Fruit fly (Drosophila melanogaster) whole organism, embryonic: Measurements from ENCODE around the gene CG6000.

Experiments used
- Abd-B ChIP-seq: fragments of 200-800 bp; sonication (Bioruptor generic); optimal IDR thresholded peaks from 2 replicates; lab custom pipeline; 2018; ENCODE audit warnings: missing biosample characterization, mild to moderate bottlenecking, missing genetic modification characterization, moderate library complexity
- Atf-2 ChIP-seq: fragments of 200-800 bp; sonication (Bioruptor generic); optimal IDR thresholded peaks from 2 replicates; lab custom pipeline; 2016; ENCODE audit warnings: missing biosample characterization, missing genetic modification characterization
- Bdp1 ChIP-seq: fragments of 200-800 bp; sonication (Bioruptor generic); optimal IDR thresholded peaks from 3 replicates; lab custom pipeline; 2016; ENCODE audit warnings: missing biosample characterization, missing genetic modification characterization
- Bteb2 ChIP-seq: fragments of 200-800 bp; sonication (Bioruptor generic); optimal IDR thresholded peaks from 2 replicates; lab custom pipeline; 2016; ENCODE audit warnings: missing biosample characterization, missing genetic modification characterization
- C15 ChIP-seq: fragments of 200-800 bp; sonication (Bioruptor generic); IDR thresholded peaks from 3 replicates; pipeline ENCODE4 v1.3.6; 2022; ENCODE audit warnings: missing biosample characterization, missing genetic modification characterization
- CG10321 ChIP-seq: fragments of 200-800 bp; sonication (Bioruptor generic); IDR thresholded peaks from 2 replicates; pipeline ENCODE4 v1.3.6; 2022; ENCODE audit warnings: missing biosample characterization, missing genetic modification characterization
- CG11093 ChIP-seq: fragments of 200-800 bp; sonication (Bioruptor generic); IDR thresholded peaks from 3 replicates; pipeline ENCODE4 v1.3.6; 2022; ENCODE audit warnings: missing biosample characterization, missing genetic modification characterization
- CG11695 ChIP-seq: fragments of 200-800 bp; sonication (Bioruptor generic); IDR thresholded peaks from 3 replicates; pipeline ENCODE4 v1.3.6; 2022; ENCODE audit warnings: missing biosample characterization, missing genetic modification characterization
- CG12071 ChIP-seq: fragments of 200-800 bp; sonication (Bioruptor generic); optimal IDR thresholded peaks from 3 replicates; lab custom pipeline; 2018; ENCODE audit warnings: missing biosample characterization, mild to moderate bottlenecking, missing genetic modification characterization
- CG1233 ChIP-seq: fragments of 200-800 bp; sonication (Bioruptor generic); optimal IDR thresholded peaks from 4 replicates; lab custom pipeline; 2018; ENCODE audit warnings: missing biosample characterization, mild to moderate bottlenecking, missing genetic modification characterization
- CG15696 ChIP-seq: fragments of 200-800 bp; sonication (Bioruptor generic); optimal IDR thresholded peaks from 2 replicates; lab custom pipeline; 2019; ENCODE audit warnings: missing biosample characterization, mild to moderate bottlenecking, missing genetic modification characterization, moderate library complexity
- CG1792 ChIP-seq: fragments of 200-800 bp; sonication (Bioruptor generic); optimal IDR thresholded peaks from 2 replicates; lab custom pipeline; 2016; ENCODE audit warnings: missing biosample characterization, missing genetic modification characterization
- CG18599 ChIP-seq: fragments of 200-800 bp; sonication (Bioruptor generic); optimal IDR thresholded peaks from 3 replicates; lab custom pipeline; 2017; ENCODE audit warnings: missing biosample characterization, missing genetic modification characterization, mild to moderate bottlenecking, moderate library complexity, missing genetic modification reagents
- CG34422 ChIP-seq: fragments of 200-800 bp; sonication (Bioruptor generic); IDR thresholded peaks from 3 replicates; pipeline ENCODE4 v1.3.6; 2022; ENCODE audit warnings: missing biosample characterization, missing genetic modification characterization
- CG3995 ChIP-seq: fragments of 200-800 bp; sonication (Bioruptor generic); optimal IDR thresholded peaks from 3 replicates; lab custom pipeline; 2016; ENCODE audit warnings: missing biosample characterization, missing genetic modification characterization
- CG4328 ChIP-seq: fragments of 200-800 bp; sonication (Bioruptor generic); optimal IDR thresholded peaks from 3 replicates; lab custom pipeline; 2017; ENCODE audit warnings: missing biosample characterization, missing genetic modification reagents, missing genetic modification characterization
- CG43689 ChIP-seq: fragments of 200-800 bp; sonication (Bioruptor generic); IDR thresholded peaks from 2 replicates; pipeline ENCODE4 v1.3.6; 2022; ENCODE audit warnings: missing biosample characterization, missing genetic modification characterization
- CG5953 ChIP-seq: fragments of 200-800 bp; sonication (Bioruptor generic); IDR thresholded peaks from 2 replicates; pipeline ENCODE4 v1.3.6; 2022; ENCODE audit warnings: missing biosample characterization, missing genetic modification characterization
- CG6175 ChIP-seq: fragments of 200-800 bp; sonication (Bioruptor generic); IDR thresholded peaks from 3 replicates; pipeline ENCODE4 v1.3.6; 2022; ENCODE audit warnings: missing biosample characterization, missing genetic modification characterization
- CG7372 ChIP-seq: fragments of 200-800 bp; sonication (Bioruptor generic); IDR thresholded peaks from 2 replicates; pipeline ENCODE4 v1.3.6; 2022; ENCODE audit warnings: missing biosample characterization, missing genetic modification characterization
- CG7987 ChIP-seq: fragments of 200-800 bp; sonication (Bioruptor generic); optimal IDR thresholded peaks from 2 replicates; lab custom pipeline; 2018; ENCODE audit warnings: missing biosample characterization, mild to moderate bottlenecking, missing genetic modification characterization, moderate library complexity
- CG8944 ChIP-seq: fragments of 200-800 bp; sonication (Bioruptor generic); optimal IDR thresholded peaks from 3 replicates; lab custom pipeline; 2016; ENCODE audit warnings: missing biosample characterization, missing genetic modification characterization
- D19A ChIP-seq: fragments of 200-800 bp; optimal IDR thresholded peaks from 3 replicates; lab custom pipeline; 2019; ENCODE audit warnings: missing biosample characterization, mild to moderate bottlenecking, missing genetic modification characterization, moderate library complexity
- D19B ChIP-seq: fragments of 200-800 bp; sonication (Bioruptor generic); optimal IDR thresholded peaks from 2 replicates; lab custom pipeline; 2017; ENCODE audit warnings: missing biosample characterization, mild to moderate bottlenecking, missing genetic modification characterization
- Dek ChIP-seq: fragments of 200-800 bp; sonication (Bioruptor generic); optimal IDR thresholded peaks from 3 replicates; lab custom pipeline; 2019; ENCODE audit warnings: missing biosample characterization, mild to moderate bottlenecking, missing genetic modification characterization, moderate library complexity
- Elba2 ChIP-seq: fragments of 200-800 bp; sonication (Bioruptor generic); optimal IDR thresholded peaks from 3 replicates; lab custom pipeline; 2016; ENCODE audit warnings: missing biosample characterization, missing genetic modification characterization
- Fer2 ChIP-seq: fragments of 200-800 bp; sonication (Bioruptor generic); optimal IDR thresholded peaks from 2 replicates; lab custom pipeline; 2018; ENCODE audit warnings: missing biosample characterization, mild to moderate bottlenecking, missing genetic modification characterization, moderate library complexity
- HLH4C ChIP-seq: fragments of 200-800 bp; sonication (Bioruptor generic); IDR thresholded peaks from 3 replicates; pipeline ENCODE4 v1.3.6; 2022; ENCODE audit warnings: missing biosample characterization, missing genetic modification characterization; ENCODE audit not compliant: partially characterized antibody
- Jarid2 ChIP-seq: fragments of 200-800 bp; sonication (Bioruptor generic); optimal IDR thresholded peaks from 3 replicates; lab custom pipeline; 2017; ENCODE audit warnings: mild to moderate bottlenecking, missing biosample characterization, missing genetic modification reagents, missing genetic modification characterization
- Kr ChIP-seq: fragments of 200-800 bp; sonication (Bioruptor generic); optimal IDR thresholded peaks from 2 replicates; lab custom pipeline; 2017; ENCODE audit warnings: missing biosample characterization, mild to moderate bottlenecking, missing genetic modification characterization
- Rfx ChIP-seq: fragments of 200-800 bp; sonication (Bioruptor generic); IDR thresholded peaks from 2 replicates; pipeline ENCODE4 v1.3.6; 2022; ENCODE audit warnings: missing biosample characterization, missing genetic modification characterization
- Scr ChIP-seq: fragments of 200-800 bp; sonication (Bioruptor generic); IDR thresholded peaks from 2 replicates; pipeline ENCODE4 v1.3.6; 2022; ENCODE audit warnings: missing biosample characterization, missing genetic modification characterization; ENCODE audit not compliant: partially characterized antibody
- Stat92E ChIP-seq, 3 experiments: fragments of >200 bp in 2 of 3; fragments of 200-800 bp in 1 of 3; sonication (Bioruptor generic) in 1 of 3; optimal IDR thresholded peaks; 2 replicates each; lab custom pipeline; 2017 to 2019; ENCODE audit warnings: missing biosample characterization in 3 of 3, missing genetic modification characterization in 3 of 3, mild to moderate bottlenecking in 1 of 3, moderate library complexity in 1 of 3
- Usf ChIP-seq: fragments of 200-800 bp; sonication (Bioruptor generic); optimal IDR thresholded peaks from 2 replicates; lab custom pipeline; 2017; ENCODE audit warnings: missing genotype, missing biosample characterization, missing genetic modification characterization
- ara ChIP-seq: fragments of 200-800 bp; sonication (Bioruptor generic); IDR thresholded peaks from 2 replicates; pipeline ENCODE4 v1.3.6; 2022; ENCODE audit warnings: missing biosample characterization, missing genetic modification characterization
- caup ChIP-seq: fragments of 200-800 bp; sonication (Bioruptor generic); optimal IDR thresholded peaks from 3 replicates; lab custom pipeline; 2017; ENCODE audit warnings: missing biosample characterization, mild to moderate bottlenecking, missing genetic modification characterization, moderate library complexity; ENCODE audit not compliant: severe bottlenecking
- crol ChIP-seq: fragments of 200-800 bp; sonication (Bioruptor generic); IDR thresholded peaks from 2 replicates; pipeline ENCODE4 v1.3.6; 2022; ENCODE audit warnings: missing biosample characterization, missing genetic modification characterization
- ewg ChIP-seq: fragments of 200-800 bp; sonication (Bioruptor generic); optimal IDR thresholded peaks from 3 replicates; lab custom pipeline; 2017; ENCODE audit warnings: mild to moderate bottlenecking, missing biosample characterization, missing genetic modification reagents, missing genetic modification characterization
- fd102C ChIP-seq: fragments of 200-800 bp; sonication (Bioruptor generic); optimal IDR thresholded peaks from 2 replicates; lab custom pipeline; 2018; ENCODE audit warnings: missing biosample characterization, mild to moderate bottlenecking, missing genetic modification characterization, moderate library complexity
- grn ChIP-seq: fragments of 200-800 bp; sonication (Bioruptor generic); optimal IDR thresholded peaks from 3 replicates; lab custom pipeline; 2017; ENCODE audit warnings: missing biosample characterization, missing genetic modification characterization
- her ChIP-seq: fragments of 200-800 bp; sonication (Bioruptor generic); optimal IDR thresholded peaks from 2 replicates; lab custom pipeline; 2016; ENCODE audit warnings: missing biosample characterization, missing genetic modification characterization
- insv ChIP-seq, 2 experiments: fragments of 200-800 bp; sonication (Bioruptor generic); optimal IDR thresholded peaks; 3 replicates each; lab custom pipeline; 2016 to 2018; ENCODE audit warnings: missing biosample characterization in 2 of 2, missing genetic modification characterization in 2 of 2
- nau ChIP-seq: fragments of 200-800 bp; sonication (Bioruptor generic); optimal IDR thresholded peaks from 3 replicates; lab custom pipeline; 2017; ENCODE audit warnings: missing biosample characterization, mild to moderate bottlenecking, missing genetic modification characterization, missing genetic modification reagents
- pho ChIP-seq: fragments of 200-800 bp; sonication (Bioruptor generic); optimal IDR thresholded peaks from 2 replicates; lab custom pipeline; 2016; ENCODE audit warnings: missing biosample characterization, missing genetic modification characterization
- phol ChIP-seq: fragments of 200-800 bp; sonication (Bioruptor generic); optimal IDR thresholded peaks from 3 replicates; lab custom pipeline; 2018; ENCODE audit warnings: missing biosample characterization, mild to moderate bottlenecking, missing genetic modification characterization, moderate library complexity
- psq ChIP-seq: fragments of 200-800 bp; sonication (Bioruptor generic); optimal IDR thresholded peaks from 2 replicates; lab custom pipeline; 2017; ENCODE audit warnings: missing biosample characterization, missing genetic modification characterization
- row ChIP-seq: fragments of 200-800 bp; sonication (Bioruptor generic); IDR thresholded peaks from 3 replicates; pipeline ENCODE4 v1.3.6; 2022; ENCODE audit warnings: missing biosample characterization, missing genetic modification characterization
- vfl ChIP-seq: fragments of 200-800 bp; sonication (Bioruptor generic); optimal IDR thresholded peaks from 2 replicates; lab custom pipeline; 2016; ENCODE audit warnings: missing biosample characterization, missing genetic modification characterization

CG6000 gene

dm6 chr3R:24099039-24100026 lies 45.1 kb downstream of the CG6000 start (continued):
- TF ChIP-seq Bdp1 (GFP tag; lab: Kevin White, UChicago) (peak; percentile 71), Kr (GFP tag; lab: Kevin White, UChicago) (no peak), CG8944 (peak; percentile 70), caup (peak; percentile 73), vfl (peak; percentile 23), ewg (GFP tag; lab: Kevin White, UChicago) (peak; percentile 61), psq (GFP tag; lab: Kevin White, UChicago) (peak; percentile 57), Usf (GFP tag; lab: Kevin White, UChicago) (peak; percentile 34), CG11093 (GFP tag; lab: Robert Waterston, UW) (peak; percentile 56), her (peak; percentile 68), Rfx (GFP tag; lab: Robert Waterston, UW) (peak; percentile 89), pho (peak; percentile 74), Bteb2 (GFP tag; lab: Kevin White, UChicago) (peak; percentile 68), nau (GFP tag; lab: Kevin White, UChicago) (peak; percentile 49), CG43689 (peak; percentile 44; the same call in 1 of the 2 replicates), CG12071 (GFP tag; lab: Kevin White, UChicago) (peak; percentile 71), CG1233 (peak; percentile 65), CG3995 (GFP tag; lab: Kevin White, UChicago) (no peak), Dek (tag; lab: Kevin White, UChicago) (peak; percentile 58), CG11695 (GFP tag; lab: Robert Waterston, UW) (peak; percentile 82), CG34422 (GFP tag; lab: Robert Waterston, UW) (peak; percentile 89), Scr (GFP tag; lab: Robert Waterston, UW) (no peak), C15 (GFP tag; lab: Robert Waterston, UW) (peak; percentile 60; the same call in 1 of the 3 replicates), Elba2 (GFP tag; lab: Kevin White, UChicago) (no peak), D19A (tag; lab: Kevin White, UChicago) (peak; percentile 82), D19B (GFP tag; lab: Kevin White, UChicago) (peak; percentile 95), CG15696 (tag; lab: Kevin White, UChicago) (no peak), crol (GFP tag; lab: Robert Waterston, UW) (no peak), grn (GFP tag; lab: Kevin White, UChicago) (peak; percentile 47), CG4328 (GFP tag; lab: Kevin White, UChicago) (no peak), CG6175 (GFP tag; lab: Robert Waterston, UW) (peak; percentile 58; the same call in 1 of the 3 replicates), HLH4C (GFP tag; lab: Robert Waterston, UW) (no peak), row (peak; percentile 94), Stat92E (GFP tag; optimal IDR thresholded peaks at IDR 0.05; lab: Kevin White, UChicago) (no peak), Abd-B (GFP tag; lab: Kevin White, UChicago) (peak; percentile 80), insv (GFP tag; optimal IDR thresholded peaks at IDR 0.05; lab: Kevin White, UChicago) (no peak), Jarid2 (GFP tag; lab: Kevin White, UChicago) (no peak), CG10321 (GFP tag; lab: Robert Waterston, UW) (peak; percentile 40; the same call in 1 of the 2 replicates), Atf-2 (peak; percentile 82), CG18599 (peak; percentile 80), Fer2 (tag; lab: Kevin White, UChicago) (no peak), phol (peak; percentile 75), fd102C (GFP tag; lab: Kevin White, UChicago) (no peak), CG7987 (GFP tag; lab: Kevin White, UChicago) (no peak), ara (GFP tag; lab: Robert Waterston, UW) (peak; percentile 76; the same call in 1 of the 2 replicates), CG5953 (GFP tag; lab: Robert Waterston, UW) (peak; percentile 77), CG7372 (GFP tag; lab: Robert Waterston, UW) (peak; percentile 78), CG1792 (GFP tag; lab: Kevin White, UChicago) (peak; percentile 15)
